Worm (Caenorhabditis elegans): Measurements from ENCODE around the gene sra-1.
A peak's percentile ranks its signal among the peaks of the same experiment; 100 is the strongest.

sra-1 gene

DNA sequence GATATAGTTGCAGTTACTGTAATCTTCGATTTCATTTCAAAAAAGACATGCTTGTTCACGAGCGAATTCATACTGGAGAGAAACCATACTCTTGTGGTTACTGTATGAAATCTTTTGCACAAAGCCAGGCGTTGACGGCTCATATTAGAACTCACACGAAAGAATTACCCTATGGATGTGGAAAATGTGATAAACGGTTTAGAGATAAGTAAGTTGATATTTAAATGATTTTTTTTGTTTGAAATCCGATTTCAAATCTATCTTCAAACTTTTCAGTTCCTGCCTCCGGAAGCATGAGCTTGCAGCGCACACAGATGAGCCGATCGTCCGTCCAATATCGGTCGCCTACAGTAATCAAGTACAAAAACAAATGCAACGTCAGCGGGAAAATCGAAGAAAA, 37.4 kb upstream of the sra-1 start:
- TF ChIP-seq tbx-7 (tag; optimal IDR thresholded peaks at IDR 0.05) (no peak), elt-4 (tag; optimal IDR thresholded peaks at IDR 0.05) (no peak), hlh-15 (tag; optimal IDR thresholded peaks at IDR 0.05) (no peak), tbx-2 (tag; optimal IDR thresholded peaks at IDR 0.05) (no peak), pros-1 (tag; optimal IDR thresholded peaks at IDR 0.05) (no peak), ama-1 (optimal IDR thresholded peaks at IDR 0.05) (no peak), ceh-30 (tag; optimal IDR thresholded peaks at IDR 0.05) (no peak), ceh-34 (tag; optimal IDR thresholded peaks at IDR 0.05) (no peak), pag-3 (tag; optimal IDR thresholded peaks at IDR 0.05; ENCODE audit: borderline replicate concordance) (no peak)

DNA sequence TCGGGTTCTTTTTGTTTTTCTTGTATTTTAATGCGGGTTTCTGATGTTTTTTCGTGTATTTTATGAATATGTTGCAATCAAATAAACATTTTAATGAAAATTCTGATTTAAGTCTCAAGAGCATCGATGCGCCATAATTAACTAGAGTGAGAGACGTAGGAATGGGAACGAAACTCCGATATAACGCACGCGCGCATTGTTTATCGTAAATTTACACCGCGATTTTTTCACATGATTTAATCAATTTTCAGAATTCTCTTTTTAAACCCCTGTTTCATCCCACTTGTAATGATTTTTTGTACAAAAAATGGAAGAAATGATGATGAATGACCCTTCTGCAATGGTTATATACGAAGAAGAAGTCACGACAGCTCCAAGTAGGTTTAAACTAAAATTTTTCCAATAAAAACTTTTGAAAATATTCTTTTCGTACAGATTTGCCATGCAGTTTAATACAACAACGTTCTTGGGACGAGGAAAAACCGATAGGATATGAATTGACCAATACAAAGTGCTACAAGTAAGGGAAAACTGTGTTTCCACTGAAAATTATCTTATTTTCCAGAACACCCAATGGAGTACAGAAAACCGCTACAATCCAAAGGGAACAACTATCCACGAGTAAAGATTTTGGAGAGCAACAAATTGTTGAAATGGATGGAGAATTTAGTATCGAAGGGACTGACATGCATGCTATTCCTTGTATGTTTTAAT, 36.1 kb upstream of the sra-1 start, which contains the start of gene zfp-2:
TSS of gene zfp-2 (plus strand) at position 214 of the 714 bp plus-strand sequence.
- TF ChIP-seq pat-9 (tag; optimal IDR thresholded peaks at IDR 0.05), result no peak
- TF ChIP-seq unc-42 (tag; optimal IDR thresholded peaks at IDR 0.05), result peak; percentile 47
- TF ChIP-seq madf-2 (tag; optimal IDR thresholded peaks at IDR 0.05), result no peak

DNA sequence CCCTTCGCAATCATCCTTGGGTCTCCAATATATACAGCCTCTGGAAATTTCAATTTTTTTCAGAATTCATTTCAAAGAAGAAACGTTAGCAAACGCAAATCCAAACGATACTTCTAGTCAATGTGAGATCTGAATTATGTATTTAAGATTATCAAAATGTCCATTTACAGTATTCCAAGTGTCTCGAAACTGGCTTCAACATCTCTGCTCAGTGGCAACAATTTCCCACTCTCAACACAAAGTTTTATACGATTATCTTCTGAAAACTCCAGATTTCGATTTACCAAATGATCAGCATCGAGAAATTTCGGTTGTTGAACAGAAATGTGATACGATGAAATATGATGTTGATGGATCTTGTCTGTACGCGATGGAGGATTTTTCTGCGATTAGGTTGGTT, 35.1 kb upstream of the sra-1 start:
- TF ChIP-seq unc-3 (GFP tag; conservative IDR thresholded peaks at IDR 0.05) (no peak), unc-3 (tag; optimal IDR thresholded peaks at IDR 0.05) (no peak), lim-6 (tag; optimal IDR thresholded peaks at IDR 0.05) (no peak), ref-2 (tag; optimal IDR thresholded peaks at IDR 0.05) (no peak), nhr-11 (tag; optimal IDR thresholded peaks at IDR 0.05) (no peak), elt-4 (tag; optimal IDR thresholded peaks at IDR 0.05) (no peak), elt-2 (tag; optimal IDR thresholded peaks at IDR 0.05) (no peak), Y22D7AL.16 (tag; optimal IDR thresholded peaks at IDR 0.05) (no peak)

DNA sequence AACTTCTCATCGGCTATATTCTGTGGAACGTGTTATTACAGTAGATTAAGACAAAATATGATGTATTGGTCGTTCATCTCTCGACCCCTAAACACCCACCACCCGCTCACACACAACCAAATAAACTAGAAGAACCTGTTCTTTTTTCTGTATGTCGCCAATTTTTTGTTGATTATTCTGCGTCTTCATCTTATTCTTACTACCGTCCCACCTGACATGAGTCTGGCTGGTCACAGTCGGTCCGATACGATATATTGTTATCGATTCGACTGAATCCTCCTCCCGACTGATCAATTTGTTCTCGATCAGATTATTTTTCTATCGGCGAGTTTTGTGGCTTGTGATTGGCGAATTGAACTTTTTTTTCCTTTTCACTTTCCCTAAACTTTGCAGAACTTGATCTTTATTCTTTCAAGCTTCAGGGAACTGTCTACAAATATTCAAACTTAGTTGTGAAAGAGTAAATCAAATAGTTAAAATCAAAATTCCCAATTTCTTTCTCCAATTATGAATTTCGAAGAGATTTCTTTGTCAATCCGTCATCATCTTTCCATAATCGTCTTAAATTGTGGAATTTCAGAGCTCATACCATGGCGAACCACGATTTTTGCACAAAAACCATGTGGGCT, 33.6 kb upstream of the sra-1 start, which contains the start of gene F35H8.2:
TSS of gene F35H8.2 (plus strand) at position 579 of the 629 bp plus-strand sequence.
- TF ChIP-seq lin-11 (tag; optimal IDR thresholded peaks at IDR 0.05) (no peak), dmd-4 (tag; optimal IDR thresholded peaks at IDR 0.05; ENCODE audit: borderline replicate concordance) (no peak), ets-4 (tag; optimal IDR thresholded peaks at IDR 0.05) (no peak), K02D7.2 (tag; optimal IDR thresholded peaks at IDR 0.05) (no peak), pag-3 (tag; optimal IDR thresholded peaks at IDR 0.05; ENCODE audit: borderline replicate concordance) (no peak), unc-86 (tag; optimal IDR thresholded peaks at IDR 0.05) (no peak), nhr-11 (tag; optimal IDR thresholded peaks at IDR 0.05) (no peak), ceh-14 (tag; optimal IDR thresholded peaks at IDR 0.05) (no peak), pat-9 (tag; optimal IDR thresholded peaks at IDR 0.05) (no peak), ama-1 (optimal IDR thresholded peaks at IDR 0.05) (no peak), ceh-22 (tag; optimal IDR thresholded peaks at IDR 0.05) (no peak), ceh-9 (tag; optimal IDR thresholded peaks at IDR 0.05) (no peak), fax-1 (tag; optimal IDR thresholded peaks at IDR 0.05) (no peak), odd-2 (tag; optimal IDR thresholded peaks at IDR 0.05) (no peak)

DNA sequence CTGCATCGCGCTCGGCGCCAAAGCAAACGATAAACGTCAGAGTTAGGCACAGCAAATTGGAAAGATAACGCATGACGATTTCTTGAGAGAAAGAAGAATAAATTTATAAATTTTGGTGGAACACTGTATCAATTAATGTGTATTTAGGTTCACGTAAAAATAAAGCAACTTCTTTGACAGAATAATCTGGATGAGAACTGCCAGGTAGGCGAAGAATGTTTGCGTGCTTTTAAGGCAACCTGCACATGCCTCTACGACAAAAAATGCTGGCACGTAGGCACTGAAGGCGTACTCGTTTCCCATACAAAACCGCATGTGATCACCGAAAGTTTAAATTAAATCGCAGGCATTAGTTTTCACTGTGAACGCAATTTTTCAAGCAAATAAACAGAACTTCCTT, 31.7 kb upstream of the sra-1 start, which contains the start of gene F35H8.1:
TSS of gene F35H8.1 (minus strand) at position 101 of the 400 bp plus-strand sequence.
- TF ChIP-seq hlh-30 (tag; optimal IDR thresholded peaks at IDR 0.05; ENCODE audit: insufficient read depth) (no peak), ceh-18 (tag; optimal IDR thresholded peaks at IDR 0.05) (no peak), nhr-232 (tag; optimal IDR thresholded peaks at IDR 0.05) (no peak), che-1 (tag; optimal IDR thresholded peaks at IDR 0.05) (no peak), ceh-2 (tag; optimal IDR thresholded peaks at IDR 0.05) (no peak)
